Worm (Caenorhabditis elegans): Measurements from ENCODE around the gene tag-164.

DNA sequence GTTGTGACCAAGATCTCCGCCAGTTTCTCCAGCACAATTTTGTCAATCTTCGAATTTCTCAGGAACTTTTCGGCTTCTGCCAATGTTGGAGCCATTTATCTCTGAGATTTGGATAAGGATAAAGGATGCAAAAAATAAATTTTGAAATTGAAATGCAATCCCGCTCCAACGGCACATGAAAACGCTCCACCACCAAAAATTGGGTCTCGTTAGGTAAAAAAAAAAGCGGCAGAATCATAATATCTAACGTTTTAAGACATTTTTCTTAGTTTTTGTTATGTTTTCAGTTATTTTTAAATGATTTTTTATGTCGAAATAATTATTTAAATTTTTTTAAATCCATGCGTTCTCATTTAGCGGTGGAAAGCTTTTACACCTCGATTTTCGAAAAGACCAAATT is 24.9 kb upstream of the tag-164 start, which contains the start of gene F45G2.7:
- no peak for TF ChIP-seq ceh-28 (tag; optimal IDR thresholded peaks at IDR 0.05)
- no peak for TF ChIP-seq nhr-11 (tag; optimal IDR thresholded peaks at IDR 0.05)
- TF ChIP-seq ama-1 (optimal IDR thresholded peaks at IDR 0.05) = no peak
- TF ChIP-seq elt-2 (tag; optimal IDR thresholded peaks at IDR 0.05) = no peak

Measured in whole organism, L3 larva.